Worm (Caenorhabditis elegans) whole organism, young adult: ENCODE data around the gene Y43F8C.13.
A peak's percentile ranks its signal among the peaks of the same experiment; 100 is the strongest.

Experiments used
- B0035.1 ChIP-seq: sonication (generic microtip); optimal IDR thresholded peaks from 2 replicates; lab custom pipeline; 2016; ENCODE audit warnings: missing genetic modification characterization, mild to moderate bottlenecking, missing compliant biosample characterization, missing genotype, missing genetic modification reagents
- B0261.1 ChIP-seq: sonication (generic microtip); optimal IDR thresholded peaks from 2 replicates; lab custom pipeline; 2016; ENCODE audit warnings: mild to moderate bottlenecking, missing genetic modification characterization, moderate library complexity, missing compliant biosample characterization
- B0336.3 ChIP-seq: fragments of 200-800 bp; sonication (Bioruptor generic); IDR thresholded peaks from 2 replicates; pipeline ENCODE4 v1.3.6; 2022; ENCODE audit warnings: missing genetic modification characterization, missing compliant biosample characterization
- F22D6.2 ChIP-seq: sonication (generic microtip); optimal IDR thresholded peaks from 2 replicates; lab custom pipeline; 2016; ENCODE audit warnings: mild to moderate bottlenecking, missing genetic modification characterization, missing compliant biosample characterization
- F37B4.10 ChIP-seq: fragments of 200-800 bp; sonication (Bioruptor generic); IDR thresholded peaks from 2 replicates; pipeline ENCODE4 v1.3.6; 2022; ENCODE audit warnings: missing genetic modification characterization, missing compliant biosample characterization
- F39B2.1 ChIP-seq: fragments of 200-800 bp; sonication (Bioruptor generic); IDR thresholded peaks from 2 replicates; pipeline ENCODE4 v1.3.6; 2022; ENCODE audit warnings: missing genetic modification reagents, missing genetic modification characterization, missing compliant biosample characterization
- F49E8.2 ChIP-seq: sonication (generic microtip); optimal IDR thresholded peaks from 3 replicates; lab custom pipeline; 2017; ENCODE audit warnings: missing genetic modification characterization, mild to moderate bottlenecking, missing compliant biosample characterization, antibody characterized with exemption, moderate library complexity; ENCODE audit not compliant: insufficient read depth
- F52B5.7 ChIP-seq: sonication (generic microtip); optimal IDR thresholded peaks from 2 replicates; lab custom pipeline; 2016; ENCODE audit warnings: mild to moderate bottlenecking, missing genetic modification characterization, missing compliant biosample characterization
- T07F8.4 ChIP-seq: sonication (generic microtip); optimal IDR thresholded peaks from 2 replicates; lab custom pipeline; 2016; ENCODE audit warnings: mild to moderate bottlenecking, missing genetic modification characterization, moderate library complexity, missing compliant biosample characterization
- Y53F4B.3 ChIP-seq: fragments of 200-800 bp; sonication (Bioruptor generic); IDR thresholded peaks from 2 replicates; pipeline ENCODE4 v1.3.6; 2022; ENCODE audit warnings: missing genetic modification reagents, missing genetic modification characterization, missing compliant biosample characterization
- Y56A3A.18 ChIP-seq: fragments of 200-800 bp; sonication (Bioruptor generic); IDR thresholded peaks from 2 replicates; pipeline ENCODE4 v1.3.6; 2022; ENCODE audit warnings: missing genetic modification reagents, missing genetic modification characterization, missing compliant biosample characterization
- akir-1 ChIP-seq: fragments of 200-800 bp; sonication (Bioruptor generic); optimal IDR thresholded peaks from 2 replicates; lab custom pipeline; 2018; ENCODE audit warnings: mild to moderate bottlenecking, missing genetic modification characterization, moderate library complexity, missing compliant biosample characterization
- aptf-3 ChIP-seq: fragments of 200-800 bp; sonication (Bioruptor generic); IDR thresholded peaks from 2 replicates; pipeline ENCODE4 v1.3.6; 2022; ENCODE audit warnings: missing genetic modification characterization, missing compliant biosample characterization
- attf-3 ChIP-seq: fragments of 200-800 bp; sonication (Bioruptor generic); conservative IDR thresholded peaks from 2 replicates; pipeline ENCODE4 v1.3.6; 2022; ENCODE audit warnings: missing genetic modification reagents, missing genetic modification characterization, missing compliant biosample characterization
- attf-6 ChIP-seq: fragments of 200-800 bp; sonication (Bioruptor generic); IDR thresholded peaks from 2 replicates; pipeline ENCODE4 v1.3.6; 2022; ENCODE audit warnings: missing genetic modification reagents, missing genetic modification characterization, missing compliant biosample characterization
- ccch-3 ChIP-seq: fragments of 200-800 bp; sonication (Bioruptor generic); optimal IDR thresholded peaks from 2 replicates; lab custom pipeline; 2018; ENCODE audit warnings: mild to moderate bottlenecking, missing genetic modification characterization, missing compliant biosample characterization
- cebp-2 ChIP-seq: fragments of 200-800 bp; sonication (Bioruptor generic); IDR thresholded peaks from 2 replicates; pipeline ENCODE4 v1.3.6; 2022; ENCODE audit warnings: missing genetic modification characterization, missing compliant biosample characterization
- ceh-58 ChIP-seq: fragments of 200-800 bp; sonication (Bioruptor generic); IDR thresholded peaks from 2 replicates; pipeline ENCODE4 v1.3.6; 2022; ENCODE audit warnings: missing genetic modification characterization, missing compliant biosample characterization
- ceh-79 ChIP-seq: sonication (generic microtip); optimal IDR thresholded peaks from 2 replicates; lab custom pipeline; 2017; ENCODE audit warnings: mild to moderate bottlenecking, missing genetic modification characterization, missing compliant biosample characterization
- dpff-1 ChIP-seq: sonication (generic microtip); optimal IDR thresholded peaks from 2 replicates; lab custom pipeline; 2017; ENCODE audit warnings: mild to moderate bottlenecking, missing genetic modification characterization, missing compliant biosample characterization
- dpl-1 ChIP-seq: fragments of 150-350 bp; optimal IDR thresholded peaks from 2 replicates; lab custom pipeline; 2014; ENCODE audit warnings: missing biosample characterization, missing genetic modification reagents, missing genetic modification characterization
- efl-1 ChIP-seq: fragments of 150-350 bp; optimal IDR thresholded peaks from 2 replicates; lab custom pipeline; 2014; ENCODE audit warnings: missing biosample characterization, missing genetic modification reagents, missing genetic modification characterization
- egl-18 ChIP-seq: fragments of 200-800 bp; sonication (Bioruptor generic); IDR thresholded peaks from 2 replicates; pipeline ENCODE4 v1.3.6; 2022; ENCODE audit warnings: missing genetic modification reagents, missing genetic modification characterization, missing compliant biosample characterization
- egl-44 ChIP-seq: fragments of 200-800 bp; sonication (Bioruptor generic); IDR thresholded peaks from 2 replicates; pipeline ENCODE4 v1.3.6; 2022; ENCODE audit warnings: missing genetic modification reagents, missing genetic modification characterization, missing compliant biosample characterization
- ekl-4 ChIP-seq: fragments of 200-800 bp; sonication (Bioruptor generic); IDR thresholded peaks from 2 replicates; pipeline ENCODE4 v1.3.6; 2022; ENCODE audit warnings: missing genetic modification reagents, missing genetic modification characterization, missing compliant biosample characterization
- ets-4 ChIP-seq: fragments of 200-800 bp; sonication (Bioruptor generic); optimal IDR thresholded peaks from 2 replicates; lab custom pipeline; 2018; ENCODE audit warnings: mild to moderate bottlenecking, missing genetic modification characterization, missing compliant biosample characterization
- gei-17 ChIP-seq: fragments of 200-800 bp; sonication (Bioruptor generic); optimal IDR thresholded peaks from 2 replicates; lab custom pipeline; 2018; ENCODE audit warnings: mild to moderate bottlenecking, missing genetic modification characterization, missing compliant biosample characterization
- hlh-26 ChIP-seq: fragments of 200-800 bp; sonication (Bioruptor generic); conservative IDR thresholded peaks from 2 replicates; pipeline ENCODE4 v1.3.6; 2022; ENCODE audit warnings: missing genetic modification reagents, missing genetic modification characterization, missing compliant biosample characterization
- hsf-1 ChIP-seq: fragments of 200-800 bp; sonication (Bioruptor generic); IDR thresholded peaks from 2 replicates; pipeline ENCODE4 v1.3.6; 2022; ENCODE audit warnings: missing genetic modification reagents, missing genetic modification characterization, missing compliant biosample characterization
- let-607 ChIP-seq, 2 experiments: fragments of 200-800 bp in 1 of 2; sonication (Bioruptor generic) in 1 of 2; sonication (generic microtip) in 1 of 2; optimal IDR thresholded peaks; 2 replicates each; lab custom pipeline; 2016 to 2018; ENCODE audit warnings: mild to moderate bottlenecking in 2 of 2, missing compliant biosample characterization in 2 of 2, missing genetic modification characterization in 2 of 2, moderate library complexity in 2 of 2, missing genotype in 1 of 2
- lin-54 ChIP-seq: fragments of 200-800 bp; sonication (Bioruptor generic); optimal IDR thresholded peaks from 2 replicates; lab custom pipeline; 2018; ENCODE audit warnings: mild to moderate bottlenecking, missing genetic modification characterization, missing compliant biosample characterization
- lsy-27 ChIP-seq: sonication (generic microtip); optimal IDR thresholded peaks from 2 replicates; lab custom pipeline; 2017; ENCODE audit warnings: missing genetic modification characterization, mild to moderate bottlenecking, missing compliant biosample characterization, antibody characterized with exemption, missing genotype, borderline replicate concordance; ENCODE audit not compliant: insufficient read depth
- madf-6 ChIP-seq: fragments of 200-800 bp; sonication (Bioruptor generic); IDR thresholded peaks from 2 replicates; pipeline ENCODE4 v1.3.6; 2022; ENCODE audit warnings: missing genetic modification reagents, missing genetic modification characterization, missing compliant biosample characterization
- madf-8 ChIP-seq: fragments of 200-800 bp; sonication (Bioruptor generic); conservative IDR thresholded peaks from 2 replicates; pipeline ENCODE4 v1.3.6; 2022; ENCODE audit warnings: missing genetic modification reagents, missing genetic modification characterization, missing compliant biosample characterization
- nfya-2 ChIP-seq: fragments of 200-800 bp; sonication (Bioruptor generic); IDR thresholded peaks from 2 replicates; pipeline ENCODE4 v1.3.6; 2022; ENCODE audit warnings: missing genetic modification reagents, missing genetic modification characterization, missing compliant biosample characterization
- nfyb-1 ChIP-seq: fragments of 200-800 bp; sonication (Bioruptor generic); IDR thresholded peaks from 2 replicates; pipeline ENCODE4 v1.3.6; 2022; ENCODE audit warnings: missing genetic modification reagents, missing genetic modification characterization, missing compliant biosample characterization
- nhr-179 ChIP-seq: sonication (generic microtip); optimal IDR thresholded peaks from 2 replicates; lab custom pipeline; 2016; ENCODE audit warnings: mild to moderate bottlenecking, missing genetic modification characterization, missing compliant biosample characterization
- nhr-27 ChIP-seq: fragments of 200-800 bp; sonication (Bioruptor generic); optimal IDR thresholded peaks from 2 replicates; lab custom pipeline; 2018; ENCODE audit warnings: mild to moderate bottlenecking, missing genetic modification characterization, moderate library complexity, missing compliant biosample characterization
- pha-4 ChIP-seq: fragments of 150-350 bp; sonication (generic microtip); optimal IDR thresholded peaks from 2 replicates; lab custom pipeline; 2014; ENCODE audit warnings: missing biosample characterization, missing genetic modification reagents, missing genetic modification characterization
- sdz-38 ChIP-seq: sonication (generic microtip); optimal IDR thresholded peaks from 2 replicates; lab custom pipeline; 2016; ENCODE audit warnings: missing genotype, missing genetic modification characterization, missing compliant biosample characterization
- sea-2 ChIP-seq: fragments of 200-800 bp; sonication (Bioruptor generic); IDR thresholded peaks from 2 replicates; pipeline ENCODE4 v1.3.6; 2022; ENCODE audit warnings: missing genetic modification characterization, missing compliant biosample characterization
- snpc-1.1 ChIP-seq: sonication (generic microtip); optimal IDR thresholded peaks from 2 replicates; lab custom pipeline; 2017; ENCODE audit warnings: missing genetic modification characterization, mild to moderate bottlenecking, missing compliant biosample characterization, antibody characterized with exemption, moderate library complexity, missing genotype, missing genetic modification reagents; ENCODE audit not compliant: insufficient read depth
- sptf-2 ChIP-seq: fragments of 200-800 bp; sonication (Bioruptor generic); optimal IDR thresholded peaks from 2 replicates; lab custom pipeline; 2018; ENCODE audit warnings: mild to moderate bottlenecking, missing genetic modification characterization, missing compliant biosample characterization
- tbx-9 ChIP-seq: sonication (generic microtip); optimal IDR thresholded peaks from 2 replicates; lab custom pipeline; 2016; ENCODE audit warnings: borderline replicate concordance, missing genetic modification characterization, inconsistent platforms, missing compliant biosample characterization
- unc-130 ChIP-seq: sonication (generic microtip); optimal IDR thresholded peaks from 2 replicates; lab custom pipeline; 2016; ENCODE audit warnings: missing genetic modification reagents, missing genetic modification characterization, missing compliant biosample characterization
- xnd-1 ChIP-seq: sonication (generic microtip); optimal IDR thresholded peaks from 2 replicates; lab custom pipeline; 2016; ENCODE audit warnings: missing genotype, missing genetic modification reagents, missing genetic modification characterization, missing compliant biosample characterization
- zim-3 ChIP-seq: sonication (generic microtip); optimal IDR thresholded peaks from 2 replicates; lab custom pipeline; 2017; ENCODE audit warnings: mild to moderate bottlenecking, missing genetic modification characterization, moderate library complexity, missing compliant biosample characterization
- ztf-18 ChIP-seq: sonication (generic microtip); optimal IDR thresholded peaks from 2 replicates; lab custom pipeline; 2016; ENCODE audit warnings: missing genotype, mild to moderate bottlenecking, missing genetic modification characterization, missing compliant biosample characterization
- ztf-26 ChIP-seq: sonication (generic microtip); optimal IDR thresholded peaks from 2 replicates; lab custom pipeline; 2017; ENCODE audit warnings: missing genetic modification characterization, missing compliant biosample characterization
- ztf-28 ChIP-seq: fragments of 200-800 bp; sonication (Bioruptor generic); IDR thresholded peaks from 2 replicates; pipeline ENCODE4 v1.3.6; 2022; ENCODE audit warnings: missing genetic modification reagents, missing genetic modification characterization, missing compliant biosample characterization

Y43F8C.13 gene

ce11 chrV:19722881-19723280, 25.7 kb upstream of the Y43F8C.13 start:
- no peak for TF ChIP-seq T07F8.4 (tag; lab: Kevin White, UChicago)
- TF ChIP-seq tbx-9 (tag; lab: Kevin White, UChicago) = no peak
- no peak for TF ChIP-seq Y56A3A.18
- no peak for TF ChIP-seq let-607 (tag; optimal IDR thresholded peaks at IDR 0.05; lab: Kevin White, UChicago)
- TF ChIP-seq lin-54 (GFP tag; lab: Kevin White, UChicago) = peak; percentile 25
- TF ChIP-seq B0336.3 (GFP tag; lab: Robert Waterston, UW) = no peak
- no peak; the same call in 1 of the 2 replicates for TF ChIP-seq attf-3
- TF ChIP-seq Y53F4B.3 (GFP tag; lab: Robert Waterston, UW) = no peak
- peak; percentile 49 for TF ChIP-seq lsy-27
- no peak for TF ChIP-seq dpl-1 (GFP tag; lab: Kevin White, UChicago)
- TF ChIP-seq ceh-79 (tag; lab: Kevin White, UChicago) = no peak
- peak; percentile 86 for TF ChIP-seq B0261.1 (tag; lab: Kevin White, UChicago)
- no peak for TF ChIP-seq F22D6.2 (tag; lab: Kevin White, UChicago)
- no peak for TF ChIP-seq nhr-27 (tag; lab: Kevin White, UChicago)
- TF ChIP-seq B0035.1 (tag; lab: Kevin White, UChicago) = no peak
- no peak for TF ChIP-seq F52B5.7 (tag; lab: Kevin White, UChicago)
- TF ChIP-seq F39B2.1 (GFP tag; lab: Robert Waterston, UW) = no peak
- no peak for TF ChIP-seq sea-2 (GFP tag; lab: Robert Waterston, UW)
- no peak for TF ChIP-seq ccch-3 (GFP tag; lab: Kevin White, UChicago)
- no peak for TF ChIP-seq ztf-26
- TF ChIP-seq aptf-3 (GFP tag; lab: Robert Waterston, UW) = no peak
- no peak for TF ChIP-seq dpff-1 (tag; lab: Kevin White, UChicago)
- TF ChIP-seq ztf-28 = peak; percentile 71; the same call in 1 of the 2 replicates
- no peak for TF ChIP-seq gei-17 (GFP tag; lab: Kevin White, UChicago)
- TF ChIP-seq zim-3 (tag; lab: Kevin White, UChicago) = peak; percentile 41
- TF ChIP-seq nfyb-1 (GFP tag; lab: Robert Waterston, UW) = peak; percentile 29; the same call in 1 of the 2 replicates
- peak; percentile 32 for TF ChIP-seq ztf-18
- peak; percentile 27; the same call in 1 of the 2 replicates for TF ChIP-seq egl-44 (GFP tag; lab: Robert Waterston, UW)
- TF ChIP-seq attf-6 = no peak
- no peak for TF ChIP-seq efl-1 (GFP tag; lab: Kevin White, UChicago)
- TF ChIP-seq unc-130 = no peak
- TF ChIP-seq snpc-1.1 = no peak
- no peak for TF ChIP-seq nhr-179 (tag; lab: Kevin White, UChicago)
- no peak for TF ChIP-seq sptf-2 (GFP tag; lab: Kevin White, UChicago)
- no peak for TF ChIP-seq F49E8.2 (tag; lab: Kevin White, UChicago)
- no peak for TF ChIP-seq madf-8 (GFP tag; lab: Robert Waterston, UW)
- no peak for TF ChIP-seq ets-4 (GFP tag; lab: Kevin White, UChicago)
- TF ChIP-seq hlh-26 (GFP tag; lab: Robert Waterston, UW) = no peak
- no peak for TF ChIP-seq sdz-38 (tag; lab: Kevin White, UChicago)
- TF ChIP-seq ceh-58 (GFP tag; lab: Robert Waterston, UW) = no peak
- no peak for TF ChIP-seq ekl-4 (GFP tag; lab: Robert Waterston, UW)
- TF ChIP-seq xnd-1 (tag; lab: Kevin White, UChicago) = no peak
- no peak for TF ChIP-seq madf-6
- no peak for TF ChIP-seq cebp-2
- TF ChIP-seq akir-1 = no peak
- TF ChIP-seq nfya-2 (GFP tag; lab: Robert Waterston, UW) = no peak
- no peak for TF ChIP-seq F37B4.10 (GFP tag; lab: Robert Waterston, UW)
- TF ChIP-seq pha-4 (tag; lab: Kevin White, UChicago) = no peak
- TF ChIP-seq hsf-1 (GFP tag; lab: Robert Waterston, UW) = no peak
- no peak for TF ChIP-seq egl-18 (GFP tag; lab: Robert Waterston, UW)
